Worm (Caenorhabditis elegans): ENCODE measurements around the gene T28C6.7.

DNA sequence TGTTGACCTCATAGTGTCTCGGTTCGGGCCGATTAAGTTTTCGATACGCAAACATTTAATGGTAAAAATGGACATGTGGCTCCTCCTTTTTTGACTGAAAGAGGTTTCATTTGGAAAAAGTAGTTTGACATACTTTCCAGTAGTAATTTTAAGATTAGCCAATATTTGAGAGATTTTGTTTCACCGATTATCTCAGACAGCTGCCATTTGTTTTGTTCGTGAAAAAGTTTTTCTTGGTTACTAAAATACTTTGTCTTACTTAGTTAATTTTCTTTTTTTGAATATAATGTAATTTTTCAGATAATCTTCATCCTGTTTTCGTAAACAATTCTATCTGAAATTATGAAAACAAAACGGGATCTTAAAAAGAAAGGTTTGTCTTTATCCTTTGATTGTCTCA, 58.6 kb downstream of the T28C6.7 start, which contains the start of gene C09G9.5:
- no peak for TF ChIP-seq unc-62 (GFP tag; optimal IDR thresholded peaks at IDR 0.05)
- no peak for TF ChIP-seq nhr-25 (tag; optimal IDR thresholded peaks at IDR 0.05)
- TF ChIP-seq unc-39 (tag; optimal IDR thresholded peaks at IDR 0.05) = no peak
- TF ChIP-seq zag-1 (tag; optimal IDR thresholded peaks at IDR 0.05) = no peak
- TF ChIP-seq blmp-1 (tag; optimal IDR thresholded peaks at IDR 0.05; ENCODE audit: insufficient read depth) = no peak

Data from whole organism, L2 larva.